Fruit fly (Drosophila melanogaster) whole organism, embryonic: Measurements from ENCODE around the gene CG43935.
A peak's percentile ranks its signal among the peaks of the same experiment; 100 is the strongest.

Experiments
- Abd-B ChIP-seq: fragments of 200-800 bp; sonication (Bioruptor generic); optimal IDR thresholded peaks from 2 replicates; lab custom pipeline; 2018; ENCODE audit warnings: missing biosample characterization, mild to moderate bottlenecking, missing genetic modification characterization, moderate library complexity
- Awh ChIP-seq: fragments of 200-800 bp; sonication (Bioruptor generic); IDR thresholded peaks from 2 replicates; pipeline ENCODE4, ENCODE4 v1.3.6; 2022; ENCODE audit warnings: missing biosample characterization, missing genetic modification characterization
- CG10431 ChIP-seq: fragments of 200-800 bp; sonication (Bioruptor generic); optimal IDR thresholded peaks from 3 replicates; lab custom pipeline; 2018; ENCODE audit warnings: missing biosample characterization, mild to moderate bottlenecking, missing genetic modification characterization
- CG10543 ChIP-seq: fragments of 200-800 bp; sonication (Bioruptor generic); optimal IDR thresholded peaks from 3 replicates; lab custom pipeline; 2017; ENCODE audit warnings: missing biosample characterization, mild to moderate bottlenecking, missing genetic modification characterization, moderate library complexity
- CG11085 ChIP-seq: fragments of 200-800 bp; sonication (Bioruptor generic); IDR thresholded peaks from 2 replicates; pipeline ENCODE4 v1.3.6; 2022; ENCODE audit warnings: missing biosample characterization, missing genetic modification characterization
- CG11695 ChIP-seq: fragments of 200-800 bp; sonication (Bioruptor generic); IDR thresholded peaks from 3 replicates; pipeline ENCODE4 v1.3.6; 2022; ENCODE audit warnings: missing biosample characterization, missing genetic modification characterization
- CG13894 ChIP-seq: fragments of 200-800 bp; sonication (Bioruptor generic); optimal IDR thresholded peaks from 3 replicates; lab custom pipeline; 2018; ENCODE audit warnings: missing biosample characterization, mild to moderate bottlenecking, missing genetic modification characterization, moderate library complexity
- CG1603 ChIP-seq: fragments of 200-800 bp; sonication (Bioruptor generic); optimal IDR thresholded peaks from 2 replicates; lab custom pipeline; 2019; ENCODE audit warnings: missing biosample characterization, mild to moderate bottlenecking, missing genetic modification characterization, moderate library complexity
- CG16863 ChIP-seq: fragments of 200-800 bp; sonication (Bioruptor generic); optimal IDR thresholded peaks from 3 replicates; lab custom pipeline; 2016; ENCODE audit warnings: missing biosample characterization, missing genetic modification characterization
- CG34376 ChIP-seq: fragments of 200-800 bp; sonication (Bioruptor generic); optimal IDR thresholded peaks from 2 replicates; lab custom pipeline; 2018; ENCODE audit warnings: missing biosample characterization, mild to moderate bottlenecking, missing genetic modification characterization
- CG4282 ChIP-seq: fragments of 200-800 bp; sonication (Bioruptor generic); optimal IDR thresholded peaks from 2 replicates; lab custom pipeline; 2016; ENCODE audit warnings: missing biosample characterization, missing genetic modification characterization
- CG4404 ChIP-seq: fragments of 200-800 bp; sonication (Bioruptor generic); IDR thresholded peaks from 2 replicates; pipeline ENCODE4 v1.3.6; 2022; ENCODE audit warnings: missing biosample characterization, missing genetic modification characterization
- CG4707 ChIP-seq: fragments of 200-800 bp; sonication (Bioruptor generic); optimal IDR thresholded peaks from 2 replicates; lab custom pipeline; 2018; ENCODE audit warnings: missing biosample characterization, mild to moderate bottlenecking, missing genetic modification characterization, moderate library complexity
- CG4820 ChIP-seq: fragments of 200-800 bp; sonication (Bioruptor generic); optimal IDR thresholded peaks from 3 replicates; lab custom pipeline; 2016; ENCODE audit warnings: missing biosample characterization, missing genetic modification characterization
- CG6175 ChIP-seq: fragments of 200-800 bp; sonication (Bioruptor generic); IDR thresholded peaks from 3 replicates; pipeline ENCODE4 v1.3.6; 2022; ENCODE audit warnings: missing biosample characterization, missing genetic modification characterization
- CG6254 ChIP-seq: fragments of 200-800 bp; sonication (Bioruptor generic); optimal IDR thresholded peaks from 3 replicates; lab custom pipeline; 2017; ENCODE audit warnings: mild to moderate bottlenecking, missing biosample characterization, missing genetic modification reagents, missing genetic modification characterization
- CG8944 ChIP-seq: fragments of 200-800 bp; sonication (Bioruptor generic); optimal IDR thresholded peaks from 3 replicates; lab custom pipeline; 2016; ENCODE audit warnings: missing biosample characterization, missing genetic modification characterization
- CkIIα-i1 ChIP-seq: fragments of 200-800 bp; sonication (Bioruptor generic); IDR thresholded peaks from 2 replicates; pipeline ENCODE4 v1.3.6; 2022; ENCODE audit warnings: missing biosample characterization, missing genetic modification characterization
- HHEX ChIP-seq: fragments of 200-800 bp; sonication (Bioruptor generic); optimal IDR thresholded peaks from 3 replicates; lab custom pipeline; 2017; ENCODE audit warnings: missing biosample characterization, mild to moderate bottlenecking, missing genetic modification characterization, missing genetic modification reagents
- Hr3 ChIP-seq: fragments of 200-800 bp; sonication (Bioruptor generic); optimal IDR thresholded peaks from 3 replicates; lab custom pipeline; 2016; ENCODE audit warnings: missing biosample characterization, missing genetic modification characterization
- Hr78 ChIP-seq, 2 experiments: fragments of 200-800 bp in 1 of 2; fragments of >200 bp in 1 of 2; sonication (Bioruptor generic) in 1 of 2; optimal IDR thresholded peaks; 2 replicates each; lab custom pipeline; 2017 to 2019; ENCODE audit warnings: missing biosample characterization in 2 of 2, missing genetic modification characterization in 2 of 2, mild to moderate bottlenecking in 1 of 2, moderate library complexity in 1 of 2
- NfI ChIP-seq: fragments of 200-800 bp; sonication (Bioruptor generic); optimal IDR thresholded peaks from 3 replicates; lab custom pipeline; 2018; ENCODE audit warnings: missing biosample characterization, mild to moderate bottlenecking, missing genetic modification characterization, moderate library complexity
- Trl ChIP-seq, 3 experiments: fragments of >200 bp in 2 of 3; fragments of 200-800 bp in 1 of 3; sonication (Bioruptor generic) in 1 of 3; optimal IDR thresholded peaks; 2 replicates in 1 of 3; 3 replicates in 2 of 3; lab custom pipeline; 2016 to 2017; ENCODE audit warnings: missing biosample characterization in 1 of 3, missing genetic modification characterization in 1 of 3
- al ChIP-seq: fragments of 200-800 bp; sonication (Bioruptor generic); IDR thresholded peaks from 2 replicates; pipeline ENCODE4 v1.3.6; 2022; ENCODE audit warnings: missing biosample characterization, missing genetic modification characterization
- amos ChIP-seq: fragments of 200-800 bp; sonication (Bioruptor generic); IDR thresholded peaks from 2 replicates; pipeline ENCODE4 v1.3.6; 2022; ENCODE audit warnings: missing biosample characterization, missing genetic modification characterization; ENCODE audit not compliant: partially characterized antibody
- cad ChIP-seq: fragments of >200 bp; optimal IDR thresholded peaks from 2 replicates; lab custom pipeline; 2017; ENCODE audit warnings: missing biosample characterization, missing genetic modification characterization
- crol ChIP-seq: fragments of 200-800 bp; sonication (Bioruptor generic); IDR thresholded peaks from 2 replicates; pipeline ENCODE4 v1.3.6; 2022; ENCODE audit warnings: missing biosample characterization, missing genetic modification characterization
- danr ChIP-seq: fragments of 200-800 bp; sonication (Bioruptor generic); IDR thresholded peaks from 2 replicates; pipeline ENCODE4 v1.3.6; 2022; ENCODE audit warnings: missing biosample characterization, missing genetic modification characterization
- fu2 ChIP-seq: fragments of 200-800 bp; sonication (Bioruptor generic); optimal IDR thresholded peaks from 2 replicates; lab custom pipeline; 2016; ENCODE audit warnings: missing biosample characterization, missing genetic modification characterization
- grn ChIP-seq: fragments of 200-800 bp; sonication (Bioruptor generic); optimal IDR thresholded peaks from 3 replicates; lab custom pipeline; 2017; ENCODE audit warnings: missing biosample characterization, missing genetic modification characterization
- ham ChIP-seq: fragments of 200-800 bp; sonication (Bioruptor generic); IDR thresholded peaks from 2 replicates; pipeline ENCODE4 v1.3.6; 2022; ENCODE audit warnings: missing biosample characterization, missing genetic modification characterization
- hkb ChIP-seq, 2 experiments: fragments of 200-800 bp in 1 of 2; fragments of >200 bp in 1 of 2; sonication (Bioruptor generic) in 1 of 2; IDR thresholded peaks in 1 of 2; optimal IDR thresholded peaks in 1 of 2; 2 replicates each; pipeline versions ENCODE4 v1.3.6 to Lab custom; 2017 to 2022; ENCODE audit warnings: missing biosample characterization in 1 of 2, missing genetic modification characterization in 1 of 2
- ind ChIP-seq: fragments of 200-800 bp; sonication (Bioruptor generic); optimal IDR thresholded peaks from 3 replicates; lab custom pipeline; 2016; ENCODE audit warnings: missing biosample characterization, missing genetic modification characterization
- lab ChIP-seq: fragments of 200-800 bp; sonication (Bioruptor generic); optimal IDR thresholded peaks from 3 replicates; lab custom pipeline; 2017; ENCODE audit warnings: missing biosample characterization, missing genetic modification characterization, mild to moderate bottlenecking, moderate library complexity, missing genetic modification reagents
- lilli ChIP-seq: fragments of 200-800 bp; sonication (Bioruptor generic); optimal IDR thresholded peaks from 3 replicates; lab custom pipeline; 2016; ENCODE audit warnings: missing biosample characterization, missing genetic modification characterization
- sc ChIP-seq, 3 experiments: fragments of >200 bp in 2 of 3; fragments of 200-800 bp in 1 of 3; sonication (Bioruptor generic) in 1 of 3; optimal IDR thresholded peaks; 2 replicates in 2 of 3; 3 replicates in 1 of 3; lab custom pipeline; 2017; ENCODE audit warnings: mild to moderate bottlenecking in 1 of 3, missing biosample characterization in 1 of 3, missing genetic modification characterization in 1 of 3, missing genetic modification reagents in 1 of 3
- sens ChIP-seq: fragments of 200-800 bp; sonication (Bioruptor generic); peaks from one replicate; lab custom pipeline; 2016; ENCODE audit warnings: missing biosample characterization, missing genetic modification characterization
- slbo ChIP-seq: fragments of 200-800 bp; sonication (Bioruptor generic); IDR thresholded peaks from 2 replicates; pipeline ENCODE4 v1.3.6; 2022; ENCODE audit warnings: missing biosample characterization, missing genetic modification characterization
- stc ChIP-seq: fragments of 200-800 bp; sonication (Bioruptor generic); IDR thresholded peaks from 2 replicates; pipeline ENCODE4 v1.3.6; 2022; ENCODE audit warnings: missing biosample characterization, missing genetic modification characterization
- sug ChIP-seq: fragments of 200-800 bp; optimal IDR thresholded peaks from 2 replicates; lab custom pipeline; 2019; ENCODE audit warnings: missing biosample characterization, mild to moderate bottlenecking, missing genetic modification characterization, moderate library complexity
- trem ChIP-seq: fragments of 200-800 bp; optimal IDR thresholded peaks from 3 replicates; lab custom pipeline; 2019; ENCODE audit warnings: missing biosample characterization, mild to moderate bottlenecking, missing genetic modification characterization, moderate library complexity
- twi ChIP-seq: fragments of 200-800 bp; optimal IDR thresholded peaks from 2 replicates; lab custom pipeline; 2019; ENCODE audit warnings: missing biosample characterization, mild to moderate bottlenecking, missing genetic modification characterization, moderate library complexity
- vvl ChIP-seq: fragments of 200-800 bp; sonication (Bioruptor generic); IDR thresholded peaks from 2 replicates; pipeline ENCODE4 v1.3.6; 2022; ENCODE audit warnings: missing biosample characterization, missing genetic modification characterization

The CG43935 gene

DNA sequence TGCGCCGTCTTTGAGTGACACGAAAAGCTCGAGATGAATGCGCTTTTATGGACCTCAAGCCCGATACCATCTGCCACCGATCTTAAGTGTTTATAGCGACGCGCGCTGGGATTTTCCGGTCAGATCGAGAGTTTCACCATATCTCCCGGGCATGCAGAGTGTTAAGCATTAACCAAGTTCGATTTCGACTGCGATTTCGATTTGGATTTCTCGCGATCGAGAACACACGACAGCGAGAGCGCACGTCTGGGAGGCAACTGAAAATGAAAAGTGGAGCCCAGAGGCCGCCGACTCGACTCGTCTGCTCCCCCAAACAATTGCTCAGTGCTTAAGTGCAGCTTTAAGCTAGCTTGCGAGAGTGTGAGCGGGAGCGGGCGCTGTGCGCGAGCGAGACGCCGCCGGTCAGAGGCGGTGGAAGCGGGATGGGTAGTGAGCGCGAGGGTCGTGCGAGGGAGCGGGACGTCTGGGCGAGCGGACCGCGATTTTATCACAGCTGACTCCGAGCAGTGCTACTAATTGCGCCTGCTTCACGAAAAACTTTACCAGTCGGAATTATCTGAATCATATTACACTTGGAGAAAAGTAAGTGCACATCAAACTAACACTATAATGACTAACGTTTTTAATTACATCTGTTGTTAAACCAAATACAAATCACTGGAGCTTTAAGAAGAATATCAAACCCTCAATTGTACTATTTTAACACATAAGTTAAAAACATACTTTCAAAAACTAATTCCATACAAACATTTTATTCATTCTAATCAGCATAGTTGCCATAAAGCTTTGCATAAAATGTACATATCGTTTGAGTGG lies 4.8 kb downstream of the CG43935 start, which contains the start of gene spz (continued):
- TF ChIP-seq CkIIα-i1 (GFP tag; lab: Robert Waterston, UW): no peak
- TF ChIP-seq ham (GFP tag; lab: Robert Waterston, UW): no peak
- TF ChIP-seq cad (GFP tag; lab: Kevin White, UChicago): no peak
- peak; percentile 73 for TF ChIP-seq CG10543 (GFP tag; lab: Kevin White, UChicago)
- TF ChIP-seq CG11085 (GFP tag; lab: Robert Waterston, UW): no peak
- TF ChIP-seq CG4404 (GFP tag; lab: Robert Waterston, UW): no peak
- TF ChIP-seq CG34376 (GFP tag; lab: Kevin White, UChicago): peak; percentile 22
- TF ChIP-seq CG6254 (GFP tag; lab: Kevin White, UChicago): no peak
- TF ChIP-seq Hr78 (GFP tag; optimal IDR thresholded peaks at IDR 0.05; lab: Kevin White, UChicago): peak in 1 of 2 experiments; percentile 4
- no peak for TF ChIP-seq CG4820 (GFP tag; lab: Kevin White, UChicago)
- no peak for TF ChIP-seq sug (tag; lab: Kevin White, UChicago)
- no peak for TF ChIP-seq twi (tag; lab: Kevin White, UChicago)
- TF ChIP-seq NfI: peak; percentile 4
- peak; percentile 46 for TF ChIP-seq sens (GFP tag; lab: Kevin White, UChicago)
- peak; percentile 53 for TF ChIP-seq grn (GFP tag; lab: Kevin White, UChicago)
- peak; percentile 14; the same call in 1 of the 2 replicates for TF ChIP-seq stc (GFP tag; lab: Robert Waterston, UW)
- TF ChIP-seq Hr3 (GFP tag; lab: Kevin White, UChicago): no peak
- no peak for TF ChIP-seq CG8944 (GFP tag; lab: Kevin White, UChicago)
- TF ChIP-seq sc (optimal IDR thresholded peaks at IDR 0.05; lab: Kevin White, UChicago): no peak
- TF ChIP-seq sc (GFP tag; optimal IDR thresholded peaks at IDR 0.05; lab: Kevin White, UChicago): no peak
- peak; percentile 21; the same call in 1 of the 2 replicates for TF ChIP-seq amos
- no peak for TF ChIP-seq trem (tag; lab: Kevin White, UChicago)
- TF ChIP-seq danr (GFP tag; lab: Robert Waterston, UW): no peak
- peak; percentile 52 for TF ChIP-seq vvl (GFP tag; lab: Robert Waterston, UW)
- TF ChIP-seq crol (GFP tag; lab: Robert Waterston, UW): peak; percentile 95
- no peak for TF ChIP-seq CG4282 (GFP tag; lab: Kevin White, UChicago)
- TF ChIP-seq CG4707 (GFP tag; lab: Kevin White, UChicago): no peak
- peak; percentile 73 for TF ChIP-seq CG13894 (tag; lab: Kevin White, UChicago)
- no peak for TF ChIP-seq hkb (optimal IDR thresholded peaks at IDR 0.05; lab: Kevin White, UChicago)
- TF ChIP-seq hkb (GFP tag; IDR thresholded peaks at IDR 0.05; lab: Robert Waterston, UW): 0 out of 2 replicates have a peak, but pooled peaks have one; percentile 18
- peak; percentile 28 for TF ChIP-seq lab
- TF ChIP-seq Trl (optimal IDR thresholded peaks at IDR 0.05; lab: Kevin White, UChicago): peak; percentile 45 to 69
- TF ChIP-seq Trl (GFP tag; optimal IDR thresholded peaks at IDR 0.05; lab: Kevin White, UChicago): no peak
- 0 out of 2 replicates have a peak, but pooled peaks have one; percentile 4 for TF ChIP-seq slbo (GFP tag; lab: Robert Waterston, UW)
- TF ChIP-seq Abd-B (GFP tag; lab: Kevin White, UChicago): peak; percentile 23
- TF ChIP-seq Awh (GFP tag; lab: Robert Waterston, UW): peak; percentile 72
- 0 out of 2 replicates have a peak, but pooled peaks have one; percentile 6 for TF ChIP-seq al (GFP tag; lab: Robert Waterston, UW)
- no peak for TF ChIP-seq lilli (GFP tag; lab: Kevin White, UChicago)
- TF ChIP-seq CG16863 (GFP tag; lab: Kevin White, UChicago): no peak
- TF ChIP-seq CG1603 (tag; lab: Kevin White, UChicago): peak; percentile 50
- TF ChIP-seq HHEX (GFP tag; lab: Kevin White, UChicago): no peak
- no peak for TF ChIP-seq CG10431 (GFP tag; lab: Kevin White, UChicago)
- no peak for TF ChIP-seq fu2 (GFP tag; lab: Kevin White, UChicago)
- TF ChIP-seq ind: no peak
- TF ChIP-seq CG11695: peak; percentile 54; the same call in 1 of the 3 replicates
- TF ChIP-seq CG6175 (GFP tag; lab: Robert Waterston, UW): 0 out of 3 replicates have a peak, but pooled peaks have one; percentile 49
- TF ChIP-seq, all 482 proteins: peak for 85
